Worm (Caenorhabditis elegans) whole organism, mixed stage, embryonic: Measurements from ENCODE around the gene kcnl-4.

Source experiments
- M03D4.4 ChIP-seq: sonication (generic microtip); optimal IDR thresholded peaks from 2 replicates; lab custom pipeline; 2017; ENCODE audit warnings: mild to moderate bottlenecking, missing genetic modification characterization, missing compliant biosample characterization
- bed-3 ChIP-seq: fragments of 200-800 bp; sonication (Bioruptor generic); optimal IDR thresholded peaks from 3 replicates; lab custom pipeline; 2018; ENCODE audit warnings: mild to moderate bottlenecking, missing genetic modification characterization, moderate library complexity, missing compliant biosample characterization
- blmp-1 ChIP-seq: fragments of 150-350 bp; optimal IDR thresholded peaks from 2 replicates; lab custom pipeline; 2014; ENCODE audit warnings: missing biosample characterization, missing genetic modification characterization
- ceh-39 ChIP-seq: fragments of 150-350 bp; optimal IDR thresholded peaks from 2 replicates; lab custom pipeline; 2014; ENCODE audit warnings: missing biosample characterization, missing genetic modification characterization
- ceh-43 ChIP-seq: fragments of 200-800 bp; sonication (Bioruptor generic); optimal IDR thresholded peaks from 2 replicates; lab custom pipeline; 2018; ENCODE audit warnings: mild to moderate bottlenecking, missing genetic modification characterization, moderate library complexity, missing compliant biosample characterization
- ceh-83 ChIP-seq: fragments of 200-800 bp; sonication (Bioruptor generic); optimal IDR thresholded peaks from 2 replicates; lab custom pipeline; 2018; ENCODE audit warnings: mild to moderate bottlenecking, missing genetic modification characterization, missing compliant biosample characterization
- ces-1 ChIP-seq: fragments of 150-350 bp; optimal IDR thresholded peaks from 2 replicates; lab custom pipeline; 2014; ENCODE audit warnings: missing biosample characterization, missing genetic modification reagents, missing genetic modification characterization
- cnd-1 ChIP-seq: fragments of 200-800 bp; sonication (Bioruptor generic); optimal IDR thresholded peaks from 2 replicates; lab custom pipeline; 2018; ENCODE audit warnings: mild to moderate bottlenecking, missing genetic modification characterization, missing compliant biosample characterization
- drap-1 ChIP-seq: fragments of 200-800 bp; sonication (Bioruptor generic); optimal IDR thresholded peaks from 3 replicates; lab custom pipeline; 2018; ENCODE audit warnings: mild to moderate bottlenecking, missing genetic modification characterization, missing compliant biosample characterization
- elt-1 ChIP-seq: sonication (generic microtip); optimal IDR thresholded peaks from 2 replicates; lab custom pipeline; 2017; ENCODE audit warnings: missing genetic modification characterization, mild to moderate bottlenecking, missing compliant biosample characterization, antibody characterized with exemption, moderate library complexity, borderline replicate concordance; ENCODE audit not compliant: insufficient read depth
- flh-1 ChIP-seq: fragments of 200-800 bp; sonication (Bioruptor generic); optimal IDR thresholded peaks from 2 replicates; lab custom pipeline; 2018; ENCODE audit warnings: mild to moderate bottlenecking, missing genetic modification characterization, moderate library complexity, missing compliant biosample characterization
- ham-2 ChIP-seq: fragments of 200-800 bp; sonication (Bioruptor generic); optimal IDR thresholded peaks from 2 replicates; lab custom pipeline; 2018; ENCODE audit warnings: mild to moderate bottlenecking, missing genetic modification characterization, missing compliant biosample characterization
- hlh-1 ChIP-seq: fragments of 150-350 bp; optimal IDR thresholded peaks from 2 replicates; lab custom pipeline; 2014; ENCODE audit warnings: missing biosample characterization, missing genetic modification reagents, missing genetic modification characterization
- lin-32 ChIP-seq: fragments of 200-800 bp; sonication (Bioruptor generic); optimal IDR thresholded peaks from 2 replicates; lab custom pipeline; 2018; ENCODE audit warnings: mild to moderate bottlenecking, missing genetic modification characterization, missing compliant biosample characterization
- mab-5 ChIP-seq: fragments of 150-350 bp; optimal IDR thresholded peaks from 2 replicates; lab custom pipeline; 2014; ENCODE audit warnings: missing biosample characterization, missing genetic modification characterization
- mep-1 ChIP-seq: fragments of 150-350 bp; optimal IDR thresholded peaks from 2 replicates; lab custom pipeline; 2017; ENCODE audit warnings: missing biosample characterization, missing genetic modification reagents, missing genetic modification characterization, inconsistent platforms
- mls-2 ChIP-seq: sonication (generic microtip); optimal IDR thresholded peaks from 2 replicates; lab custom pipeline; 2016; ENCODE audit warnings: mild to moderate bottlenecking, missing genetic modification characterization, moderate library complexity, missing compliant biosample characterization
- nhr-12 ChIP-seq: fragments of 150-350 bp; optimal IDR thresholded peaks from 2 replicates; lab custom pipeline; 2014; ENCODE audit warnings: missing biosample characterization, missing genetic modification characterization
- nhr-2 ChIP-seq: fragments of 150-350 bp; optimal IDR thresholded peaks from 2 replicates; lab custom pipeline; 2014; ENCODE audit warnings: missing biosample characterization, missing genetic modification characterization
- nhr-237 ChIP-seq: fragments of 150-350 bp; optimal IDR thresholded peaks from 2 replicates; lab custom pipeline; 2014; ENCODE audit warnings: missing biosample characterization, missing genetic modification characterization
- nhr-28 ChIP-seq: fragments of 150-350 bp; optimal IDR thresholded peaks from 2 replicates; lab custom pipeline; 2014; ENCODE audit warnings: missing biosample characterization, missing genetic modification characterization
- nhr-76 ChIP-seq: sonication (generic microtip); optimal IDR thresholded peaks from 2 replicates; lab custom pipeline; 2017; ENCODE audit warnings: missing biosample characterization, missing genetic modification characterization
- sem-2 ChIP-seq: fragments of 200-800 bp; sonication (Bioruptor generic); optimal IDR thresholded peaks from 2 replicates; lab custom pipeline; 2018; ENCODE audit warnings: mild to moderate bottlenecking, missing genetic modification characterization, missing compliant biosample characterization
- snpc-4 ChIP-seq: fragments of 150-350 bp; optimal IDR thresholded peaks from 2 replicates; lab custom pipeline; 2014; ENCODE audit warnings: missing biosample characterization, missing genetic modification characterization
- sptf-1 ChIP-seq: sonication (generic microtip); optimal IDR thresholded peaks from 2 replicates; lab custom pipeline; 2017; ENCODE audit warnings: mild to moderate bottlenecking, missing genetic modification characterization, moderate library complexity, missing compliant biosample characterization
- tbx-8 ChIP-seq: fragments of 200-800 bp; sonication (Bioruptor generic); optimal IDR thresholded peaks from 2 replicates; lab custom pipeline; 2018; ENCODE audit warnings: mild to moderate bottlenecking, missing genetic modification characterization, moderate library complexity, missing compliant biosample characterization
- unc-120 ChIP-seq: sonication (generic microtip); optimal IDR thresholded peaks from 2 replicates; lab custom pipeline; 2017; ENCODE audit warnings: missing genetic modification characterization, missing compliant biosample characterization; ENCODE audit not compliant: poor library complexity, severe bottlenecking
- unc-39 ChIP-seq: fragments of 150-350 bp; optimal IDR thresholded peaks from 2 replicates; lab custom pipeline; 2014; ENCODE audit warnings: missing biosample characterization, missing genetic modification characterization
- unc-62 ChIP-seq: fragments of 150-350 bp; optimal IDR thresholded peaks from 2 replicates; lab custom pipeline; 2014; ENCODE audit warnings: missing biosample characterization, missing genetic modification reagents, missing genetic modification characterization
- zip-8 ChIP-seq: fragments of 150-350 bp; optimal IDR thresholded peaks from 2 replicates; lab custom pipeline; 2014; ENCODE audit warnings: missing biosample characterization, missing genetic modification characterization
- ztf-11 ChIP-seq: fragments of 150-350 bp; optimal IDR thresholded peaks from 2 replicates; lab custom pipeline; 2014; ENCODE audit warnings: missing biosample characterization, missing genetic modification characterization

kcnl-4 gene

ce11 chrV:14576745-14577373, 45.9 kb downstream of the kcnl-4 start:
- TF ChIP-seq ham-2 (GFP tag; lab: Kevin White, UChicago): no peak
- no peak for TF ChIP-seq nhr-28 (tag; lab: Kevin White, UChicago)
- TF ChIP-seq nhr-76: no peak
- no peak for TF ChIP-seq drap-1 (GFP tag; lab: Kevin White, UChicago)
- TF ChIP-seq ces-1 (GFP tag; lab: Kevin White, UChicago): no peak
- TF ChIP-seq flh-1 (GFP tag; lab: Kevin White, UChicago): no peak
- no peak for TF ChIP-seq blmp-1 (tag; lab: Kevin White, UChicago)
- TF ChIP-seq bed-3 (GFP tag; lab: Kevin White, UChicago): no peak
- no peak for TF ChIP-seq mep-1 (tag; lab: Kevin White, UChicago)
- peak; percentile 76 for TF ChIP-seq hlh-1 (tag; lab: Kevin White, UChicago)
- TF ChIP-seq ztf-11 (tag; lab: Kevin White, UChicago): no peak
- TF ChIP-seq sem-2 (GFP tag; lab: Kevin White, UChicago): no peak
- no peak for TF ChIP-seq mls-2 (tag; lab: Kevin White, UChicago)
- TF ChIP-seq ceh-39: no peak
- peak; percentile 79 for TF ChIP-seq unc-62 (GFP tag; lab: Kevin White, UChicago)
- TF ChIP-seq sptf-1 (tag; lab: Kevin White, UChicago): no peak
- no peak for TF ChIP-seq mab-5 (tag; lab: Kevin White, UChicago)
- no peak for TF ChIP-seq snpc-4 (tag; lab: Kevin White, UChicago)
- no peak for TF ChIP-seq nhr-12
- TF ChIP-seq nhr-2 (tag; lab: Kevin White, UChicago): no peak
- TF ChIP-seq ceh-83 (GFP tag; lab: Kevin White, UChicago): no peak
- peak; percentile 10 for TF ChIP-seq unc-120 (tag; lab: Kevin White, UChicago)
- no peak for TF ChIP-seq elt-1 (tag; lab: Kevin White, UChicago)
- no peak for TF ChIP-seq tbx-8 (GFP tag; lab: Kevin White, UChicago)
- TF ChIP-seq M03D4.4 (tag; lab: Kevin White, UChicago): no peak

ce11 chrV:14579619-14580018, 48.7 kb downstream of the kcnl-4 start, which contains the start of gene gar-3:
TSS of gene gar-3 (minus strand) at chrV:14579719.
- no peak for TF ChIP-seq unc-120 (tag; lab: Kevin White, UChicago)
- no peak for TF ChIP-seq nhr-28 (tag; lab: Kevin White, UChicago)
- TF ChIP-seq bed-3 (GFP tag; lab: Kevin White, UChicago): no peak
- no peak for TF ChIP-seq mab-5 (tag; lab: Kevin White, UChicago)
- no peak for TF ChIP-seq drap-1 (GFP tag; lab: Kevin White, UChicago)
- TF ChIP-seq zip-8 (tag; lab: Kevin White, UChicago): no peak
- TF ChIP-seq sem-2 (GFP tag; lab: Kevin White, UChicago): no peak
- no peak for TF ChIP-seq hlh-1 (tag; lab: Kevin White, UChicago)
- TF ChIP-seq ceh-83 (GFP tag; lab: Kevin White, UChicago): no peak
- no peak for TF ChIP-seq ztf-11 (tag; lab: Kevin White, UChicago)
- no peak for TF ChIP-seq unc-39 (tag; lab: Kevin White, UChicago)
- no peak for TF ChIP-seq elt-1 (tag; lab: Kevin White, UChicago)
- TF ChIP-seq ceh-43 (GFP tag; lab: Kevin White, UChicago): no peak
- TF ChIP-seq ceh-39: no peak
- no peak for TF ChIP-seq tbx-8 (GFP tag; lab: Kevin White, UChicago)

- TF ChIP-seq mls-2 (tag; lab: Kevin White, UChicago) (no peak), lin-32 (GFP tag; lab: Kevin White, UChicago) (no peak), ham-2 (GFP tag; lab: Kevin White, UChicago) (no peak), ceh-39 (no peak), hlh-1 (tag; lab: Kevin White, UChicago) (no peak), unc-39 (tag; lab: Kevin White, UChicago) (no peak), cnd-1 (no peak), M03D4.4 (tag; lab: Kevin White, UChicago) (no peak), zip-8 (tag; lab: Kevin White, UChicago) (no peak), nhr-12 (no peak), bed-3 (GFP tag; lab: Kevin White, UChicago) (no peak), unc-62 (GFP tag; lab: Kevin White, UChicago) (no peak), nhr-237 (tag; lab: Kevin White, UChicago) (no peak)
Measured at ce11 chrV:14585351-14585750, 54.4 kb downstream of the kcnl-4 start, which contains the start of gene Y40H4A.2. TSS of gene Y40H4A.2 (minus strand) at chrV:14585451.
